Worm (Caenorhabditis elegans) whole organism, L4/young adult: ENCODE measurements around the gene rfip-1.

Experiments
- dao-5 ChIP-seq: sonication (generic microtip); optimal IDR thresholded peaks from 2 replicates; lab custom pipeline; 2016; ENCODE audit warnings: missing genotype, missing genetic modification characterization, moderate library complexity, missing compliant biosample characterization
- him-1 ChIP-seq: sonication (generic microtip); optimal IDR thresholded peaks from 2 replicates; lab custom pipeline; 2016; ENCODE audit warnings: missing genotype, missing genetic modification reagents, missing genetic modification characterization, missing compliant biosample characterization

ce11 chrII:5853261-5853660 is 31.1 kb upstream of the rfip-1 start:
- no peak for TF ChIP-seq dao-5
- no peak for TF ChIP-seq him-1
